Fruit fly (Drosophila melanogaster) whole organism, embryonic: Measurements from ENCODE around the gene lilli.

Experiments used
- B-H1 ChIP-seq: fragments of 200-800 bp; sonication (Bioruptor generic); IDR thresholded peaks from 3 replicates; pipeline ENCODE4 v1.3.6; 2022; ENCODE audit warnings: missing biosample characterization, missing genetic modification characterization
- CG10274 ChIP-seq: fragments of 200-800 bp; sonication (Bioruptor generic); optimal IDR thresholded peaks from 3 replicates; lab custom pipeline; 2017; ENCODE audit warnings: missing biosample characterization, mild to moderate bottlenecking, missing genetic modification characterization
- CG10959 ChIP-seq: fragments of 200-800 bp; sonication (Bioruptor generic); IDR thresholded peaks from 2 replicates; pipeline ENCODE4 v1.3.6; 2022; ENCODE audit warnings: missing biosample characterization, missing genetic modification characterization
- CG12071 ChIP-seq: fragments of 200-800 bp; sonication (Bioruptor generic); optimal IDR thresholded peaks from 3 replicates; lab custom pipeline; 2018; ENCODE audit warnings: missing biosample characterization, mild to moderate bottlenecking, missing genetic modification characterization
- CG12391 ChIP-seq: fragments of 200-800 bp; sonication (Bioruptor generic); optimal IDR thresholded peaks from 3 replicates; lab custom pipeline; 2018; ENCODE audit warnings: missing biosample characterization, mild to moderate bottlenecking, missing genetic modification characterization, moderate library complexity
- CG12769 ChIP-seq: fragments of 200-800 bp; sonication (Bioruptor generic); optimal IDR thresholded peaks from 2 replicates; lab custom pipeline; 2019; ENCODE audit warnings: missing biosample characterization, mild to moderate bottlenecking, missing genetic modification characterization, moderate library complexity
- CG13424 ChIP-seq: fragments of 200-800 bp; sonication (Bioruptor generic); optimal IDR thresholded peaks from 2 replicates; lab custom pipeline; 2019; ENCODE audit warnings: missing biosample characterization, mild to moderate bottlenecking, missing genetic modification characterization, moderate library complexity
- CG14710 ChIP-seq: fragments of 200-800 bp; sonication (Bioruptor generic); optimal IDR thresholded peaks from 3 replicates; lab custom pipeline; 2019; ENCODE audit warnings: missing biosample characterization, mild to moderate bottlenecking, missing genetic modification characterization, moderate library complexity
- CG1603 ChIP-seq: fragments of 200-800 bp; sonication (Bioruptor generic); optimal IDR thresholded peaks from 2 replicates; lab custom pipeline; 2019; ENCODE audit warnings: missing biosample characterization, mild to moderate bottlenecking, missing genetic modification characterization, moderate library complexity
- CG17385 ChIP-seq: fragments of 200-800 bp; sonication (Bioruptor generic); optimal IDR thresholded peaks from 3 replicates; lab custom pipeline; 2018; ENCODE audit warnings: missing biosample characterization, mild to moderate bottlenecking, missing genetic modification characterization
- CG18262 ChIP-seq: fragments of 200-800 bp; optimal IDR thresholded peaks from 3 replicates; lab custom pipeline; 2019; ENCODE audit warnings: missing biosample characterization, mild to moderate bottlenecking, missing genetic modification characterization, moderate library complexity
- CG2120 ChIP-seq: fragments of 200-800 bp; sonication (Bioruptor generic); optimal IDR thresholded peaks from 3 replicates; lab custom pipeline; 2016; ENCODE audit warnings: missing biosample characterization, missing genetic modification characterization
- CG30431 ChIP-seq: fragments of 200-800 bp; sonication (Bioruptor generic); optimal IDR thresholded peaks from 2 replicates; lab custom pipeline; 2017; ENCODE audit warnings: missing biosample characterization, missing genetic modification characterization
- CG32532 ChIP-seq: fragments of 200-800 bp; sonication (Bioruptor generic); IDR thresholded peaks from 2 replicates; pipeline ENCODE4 v1.3.6; 2022; ENCODE audit warnings: missing biosample characterization, missing genetic modification characterization
- CG32772 ChIP-seq: fragments of 200-800 bp; sonication (Bioruptor generic); IDR thresholded peaks from 2 replicates; pipeline ENCODE4 v1.3.6; 2022; ENCODE audit warnings: missing biosample characterization, missing genetic modification characterization
- CG4707 ChIP-seq: fragments of 200-800 bp; sonication (Bioruptor generic); optimal IDR thresholded peaks from 2 replicates; lab custom pipeline; 2018; ENCODE audit warnings: missing biosample characterization, mild to moderate bottlenecking, missing genetic modification characterization, moderate library complexity
- CG5180 ChIP-seq: fragments of 200-800 bp; sonication (Bioruptor generic); optimal IDR thresholded peaks from 3 replicates; lab custom pipeline; 2017; ENCODE audit warnings: missing biosample characterization, missing genetic modification characterization, mild to moderate bottlenecking, moderate library complexity, missing genetic modification reagents
- CG6765 ChIP-seq: fragments of 200-800 bp; sonication (Bioruptor generic); optimal IDR thresholded peaks from 3 replicates; lab custom pipeline; 2017; ENCODE audit warnings: missing biosample characterization, mild to moderate bottlenecking, missing genetic modification characterization
- CHES-1-like ChIP-seq: fragments of 200-800 bp; sonication (Bioruptor generic); optimal IDR thresholded peaks from 2 replicates; lab custom pipeline; 2016; ENCODE audit warnings: missing biosample characterization, missing genetic modification characterization
- D19A ChIP-seq: fragments of 200-800 bp; optimal IDR thresholded peaks from 3 replicates; lab custom pipeline; 2019; ENCODE audit warnings: missing biosample characterization, mild to moderate bottlenecking, missing genetic modification characterization, moderate library complexity
- Deaf1 ChIP-seq: fragments of 200-800 bp; optimal IDR thresholded peaks from 3 replicates; lab custom pipeline; 2019; ENCODE audit warnings: missing biosample characterization, mild to moderate bottlenecking, missing genetic modification characterization, moderate library complexity
- Doc2 ChIP-seq: fragments of 200-800 bp; sonication (Bioruptor generic); IDR thresholded peaks from 2 replicates; pipeline ENCODE4 v1.3.6; 2022; ENCODE audit warnings: missing biosample characterization, missing genetic modification characterization
- Ets65A ChIP-seq: fragments of 200-800 bp; sonication (Bioruptor generic); peaks from one replicate; lab custom pipeline; 2016; ENCODE audit warnings: missing biosample characterization, missing genetic modification characterization
- Myb ChIP-seq: fragments of 200-800 bp; sonication (Bioruptor generic); optimal IDR thresholded peaks from 2 replicates; lab custom pipeline; 2016; ENCODE audit warnings: missing biosample characterization, missing genetic modification characterization
- NFAT ChIP-seq: fragments of 200-800 bp; sonication (Bioruptor generic); IDR thresholded peaks from 2 replicates; pipeline ENCODE4 v1.3.6; 2022; ENCODE audit warnings: missing biosample characterization, missing genetic modification characterization
- Side ChIP-seq: fragments of 200-800 bp; sonication (Bioruptor generic); optimal IDR thresholded peaks from 2 replicates; lab custom pipeline; 2016; ENCODE audit warnings: missing biosample characterization, missing genetic modification characterization
- ab ChIP-seq: fragments of 200-800 bp; sonication (Bioruptor generic); optimal IDR thresholded peaks from 2 replicates; lab custom pipeline; 2016; ENCODE audit warnings: missing biosample characterization, missing genetic modification characterization
- abd-A ChIP-seq: fragments of 200-800 bp; sonication (Bioruptor generic); optimal IDR thresholded peaks from 3 replicates; lab custom pipeline; 2019; ENCODE audit warnings: missing biosample characterization, mild to moderate bottlenecking, missing genetic modification characterization, moderate library complexity
- ato ChIP-seq: fragments of 200-800 bp; sonication (Bioruptor generic); IDR thresholded peaks from 2 replicates; pipeline ENCODE4 v1.3.6; 2022; ENCODE audit warnings: missing biosample characterization, missing genetic modification characterization; ENCODE audit not compliant: partially characterized antibody
- bowl ChIP-seq: fragments of 200-800 bp; sonication (Bioruptor generic); IDR thresholded peaks from 2 replicates; pipeline ENCODE4 v1.3.6; 2022; ENCODE audit warnings: missing biosample characterization, missing genetic modification characterization
- crol ChIP-seq: fragments of 200-800 bp; sonication (Bioruptor generic); IDR thresholded peaks from 2 replicates; pipeline ENCODE4 v1.3.6; 2022; ENCODE audit warnings: missing biosample characterization, missing genetic modification characterization
- dimm ChIP-seq: fragments of 200-800 bp; sonication (Bioruptor generic); IDR thresholded peaks from 2 replicates; pipeline ENCODE4 v1.3.6; 2022; ENCODE audit warnings: missing biosample characterization, missing genetic modification characterization
- ems ChIP-seq: fragments of 200-800 bp; sonication (Bioruptor generic); optimal IDR thresholded peaks from 3 replicates; lab custom pipeline; 2016; ENCODE audit warnings: missing biosample characterization, missing genetic modification characterization
- eve ChIP-seq, 2 experiments: fragments of >200 bp; optimal IDR thresholded peaks; 2 replicates each; lab custom pipeline; 2017; ENCODE audit warnings: missing biosample characterization in 2 of 2, missing genetic modification characterization in 2 of 2
- ftz-f1 ChIP-seq: fragments of 200-800 bp; sonication (Bioruptor generic); optimal IDR thresholded peaks from 2 replicates; lab custom pipeline; 2016; ENCODE audit warnings: missing biosample characterization, missing genetic modification characterization
- gcm ChIP-seq: fragments of 200-800 bp; sonication (Bioruptor generic); optimal IDR thresholded peaks from 2 replicates; lab custom pipeline; 2019; ENCODE audit warnings: missing biosample characterization, mild to moderate bottlenecking, missing genetic modification characterization, moderate library complexity
- hbn ChIP-seq: fragments of 200-800 bp; sonication (Bioruptor generic); IDR thresholded peaks from 2 replicates; pipeline ENCODE4 v1.3.6; 2022; ENCODE audit warnings: missing biosample characterization, missing genetic modification characterization; ENCODE audit not compliant: partially characterized antibody
- hth ChIP-seq: fragments of >200 bp; optimal IDR thresholded peaks from 2 replicates; lab custom pipeline; 2017; ENCODE audit warnings: inconsistent platforms
- jumu ChIP-seq: fragments of 200-800 bp; sonication (Bioruptor generic); optimal IDR thresholded peaks from 3 replicates; lab custom pipeline; 2016; ENCODE audit warnings: missing biosample characterization, missing genetic modification characterization
- kay ChIP-seq: fragments of 200-800 bp; sonication (Bioruptor generic); optimal IDR thresholded peaks from 2 replicates; lab custom pipeline; 2016; ENCODE audit warnings: missing biosample characterization, missing genetic modification characterization
- lab ChIP-seq: fragments of 200-800 bp; sonication (Bioruptor generic); optimal IDR thresholded peaks from 3 replicates; lab custom pipeline; 2017; ENCODE audit warnings: missing biosample characterization, missing genetic modification characterization, mild to moderate bottlenecking, moderate library complexity, missing genetic modification reagents
- mirr ChIP-seq: fragments of 200-800 bp; sonication (Bioruptor generic); optimal IDR thresholded peaks from 3 replicates; lab custom pipeline; 2018; ENCODE audit warnings: missing biosample characterization, mild to moderate bottlenecking, missing genetic modification characterization
- nerfin-2 ChIP-seq: fragments of 200-800 bp; sonication (Bioruptor generic); IDR thresholded peaks from 2 replicates; pipeline ENCODE4 v1.3.6; 2022; ENCODE audit warnings: missing biosample characterization, missing genetic modification characterization; ENCODE audit not compliant: partially characterized antibody
- otp ChIP-seq: fragments of 200-800 bp; sonication (Bioruptor generic); IDR thresholded peaks from 3 replicates; pipeline ENCODE4, ENCODE4 v1.3.6; 2022; ENCODE audit warnings: missing biosample characterization, missing genetic modification characterization
- prd ChIP-seq, 3 experiments: fragments of >200 bp in 2 of 3; fragments of 200-800 bp in 1 of 3; sonication (Bioruptor generic) in 1 of 3; optimal IDR thresholded peaks in 2 of 3; IDR thresholded peaks in 1 of 3; 2 replicates in 2 of 3; 3 replicates in 1 of 3; pipeline versions ENCODE4 v1.3.6 to Lab custom; 2017 to 2022; ENCODE audit warnings: missing biosample characterization in 1 of 3, missing genetic modification characterization in 1 of 3
- pros ChIP-seq: fragments of 200-800 bp; sonication (Bioruptor generic); optimal IDR thresholded peaks from 3 replicates; lab custom pipeline; 2019; ENCODE audit warnings: missing biosample characterization, mild to moderate bottlenecking, missing genetic modification characterization, moderate library complexity
- ro ChIP-seq: fragments of 200-800 bp; sonication (Bioruptor generic); IDR thresholded peaks from 2 replicates; pipeline ENCODE4 v1.3.6; 2022; ENCODE audit warnings: missing biosample characterization, missing genetic modification characterization
- row ChIP-seq: fragments of 200-800 bp; sonication (Bioruptor generic); IDR thresholded peaks from 3 replicates; pipeline ENCODE4 v1.3.6; 2022; ENCODE audit warnings: missing biosample characterization, missing genetic modification characterization
- scrt ChIP-seq: fragments of 200-800 bp; sonication (Bioruptor generic); optimal IDR thresholded peaks from 2 replicates; lab custom pipeline; 2018; ENCODE audit warnings: missing biosample characterization, mild to moderate bottlenecking, missing genetic modification characterization, moderate library complexity
- sens ChIP-seq: fragments of 200-800 bp; sonication (Bioruptor generic); peaks from one replicate; lab custom pipeline; 2016; ENCODE audit warnings: missing biosample characterization, missing genetic modification characterization
- sim ChIP-seq: fragments of 200-800 bp; sonication (Bioruptor generic); IDR thresholded peaks from 2 replicates; pipeline ENCODE4 v1.3.6; 2022; ENCODE audit warnings: missing biosample characterization, missing genetic modification characterization
- trem ChIP-seq: fragments of 200-800 bp; optimal IDR thresholded peaks from 3 replicates; lab custom pipeline; 2019; ENCODE audit warnings: missing biosample characterization, mild to moderate bottlenecking, missing genetic modification characterization, moderate library complexity

Gene lilli

dm6 chr2L:2930646-2931045 is 44.9 kb downstream of the lilli start:
- TF ChIP-seq pros (GFP tag; lab: Kevin White, UChicago), result no peak
- no peak for TF ChIP-seq Myb (GFP tag; lab: Kevin White, UChicago)
- peak; percentile 14 for TF ChIP-seq CG5180 (GFP tag; lab: Kevin White, UChicago)
- no peak for TF ChIP-seq NFAT (GFP tag; lab: Robert Waterston, UW)
- no peak for TF ChIP-seq jumu
- no peak for TF ChIP-seq ftz-f1 (GFP tag; lab: Kevin White, UChicago)
- TF ChIP-seq B-H1 (GFP tag; lab: Robert Waterston, UW), result no peak
- no peak for TF ChIP-seq CG10274
- no peak for TF ChIP-seq CG12071
- 0 out of 2 replicates have a peak, but pooled peaks have one; percentile 16 for TF ChIP-seq CG32532
- no peak for TF ChIP-seq dimm
- TF ChIP-seq CG17385 (GFP tag; lab: Kevin White, UChicago), result no peak
- no peak for TF ChIP-seq ato (GFP tag; lab: Robert Waterston, UW)
- no peak for TF ChIP-seq CG1603 (tag; lab: Kevin White, UChicago)
- no peak for TF ChIP-seq Doc2 (GFP tag; lab: Robert Waterston, UW)
- no peak for TF ChIP-seq trem
- no peak for TF ChIP-seq CG14710 (tag; lab: Kevin White, UChicago)
- TF ChIP-seq crol (GFP tag; lab: Robert Waterston, UW), result peak; percentile 66
- no peak for TF ChIP-seq CG12391 (tag; lab: Kevin White, UChicago)
- no peak for TF ChIP-seq CG32772 (GFP tag; lab: Robert Waterston, UW)
- peak; percentile 60 for TF ChIP-seq abd-A (tag; lab: Kevin White, UChicago)
- TF ChIP-seq gcm (GFP tag; lab: Kevin White, UChicago), result no peak
- TF ChIP-seq ro (GFP tag; lab: Robert Waterston, UW), result 0 out of 2 replicates have a peak, but pooled peaks have one; percentile 15
- no peak for TF ChIP-seq CHES-1-like (GFP tag; lab: Kevin White, UChicago)
- no peak for TF ChIP-seq sim (GFP tag; lab: Robert Waterston, UW)
- no peak for TF ChIP-seq nerfin-2 (GFP tag; lab: Robert Waterston, UW)
- TF ChIP-seq mirr (GFP tag; lab: Kevin White, UChicago), result peak; percentile 19
- TF ChIP-seq CG4707 (GFP tag; lab: Kevin White, UChicago), result no peak
- TF ChIP-seq hth, result no peak
- TF ChIP-seq CG30431 (GFP tag; lab: Kevin White, UChicago), result no peak
- TF ChIP-seq hbn, result no peak
- no peak for TF ChIP-seq Side (GFP tag; lab: Kevin White, UChicago)

DNA sequence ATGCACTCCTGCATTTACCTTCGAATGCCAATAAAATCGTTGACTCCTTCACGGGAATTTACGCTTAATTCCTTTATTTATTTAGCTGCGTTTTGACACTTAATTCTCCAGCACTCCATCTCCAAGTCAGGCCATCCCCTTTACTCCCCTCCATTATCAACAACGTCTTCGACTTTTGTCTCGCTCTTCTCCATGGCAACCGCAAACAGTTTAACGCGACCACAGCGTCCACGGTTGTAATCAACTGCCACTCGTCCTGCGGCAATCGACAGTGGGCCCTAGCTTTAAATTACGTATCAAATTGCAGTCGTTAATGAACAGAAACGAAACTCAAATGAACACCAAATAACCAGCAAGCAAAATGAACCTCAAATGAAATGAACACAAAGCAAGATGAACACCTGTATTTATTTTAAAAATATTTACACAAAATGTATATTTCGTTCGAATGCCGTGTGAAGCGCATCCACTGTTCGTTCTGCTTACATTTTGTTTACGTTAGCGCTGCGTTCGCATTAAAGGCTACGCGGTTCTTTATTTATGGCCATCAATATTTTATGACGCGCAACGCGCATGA is 45.9 kb downstream of the lilli start:
- TF ChIP-seq CG6765 (peak; percentile 3), CG10959 (GFP tag; lab: Robert Waterston, UW) (no peak), lab (GFP tag; lab: Kevin White, UChicago) (peak; percentile 33), D19A (peak; percentile 89), ems (no peak), row (GFP tag; lab: Robert Waterston, UW) (peak; percentile 66), CG12391 (tag; lab: Kevin White, UChicago) (peak; percentile 17), scrt (peak; percentile 25), Ets65A (GFP tag; lab: Kevin White, UChicago) (peak; percentile 87), CG18262 (tag; lab: Kevin White, UChicago) (peak; percentile 9), otp (GFP tag; lab: Robert Waterston, UW) (no peak), CG2120 (GFP tag; lab: Kevin White, UChicago) (peak; percentile 36), kay (GFP tag; lab: Kevin White, UChicago) (no peak), eve (GFP tag; optimal IDR thresholded peaks at IDR 0.05; lab: Kevin White, UChicago) (no peak), CG12769 (tag; lab: Kevin White, UChicago) (peak; percentile 16), prd (optimal IDR thresholded peaks at IDR 0.05; lab: Kevin White, UChicago) (no peak), prd (GFP tag; IDR thresholded peaks at IDR 0.05; lab: Robert Waterston, UW) (no peak), ab (GFP tag; lab: Kevin White, UChicago) (no peak), Deaf1 (tag; lab: Kevin White, UChicago) (peak; percentile 0), bowl (GFP tag; lab: Robert Waterston, UW) (no peak), CG13424 (tag; lab: Kevin White, UChicago) (peak; percentile 21), sens (GFP tag; lab: Kevin White, UChicago) (peak; percentile 73)
